Worm (Caenorhabditis elegans): ENCODE results near the gene C14A4.9.

- no peak for TF ChIP-seq dmd-4 (tag; optimal IDR thresholded peaks at IDR 0.05; ENCODE audit: borderline replicate concordance)
- no peak for TF ChIP-seq mec-3 (tag; optimal IDR thresholded peaks at IDR 0.05; ENCODE audit: borderline replicate concordance)
- no peak for TF ChIP-seq K09A11.1 (tag; optimal IDR thresholded peaks at IDR 0.05; ENCODE audit: insufficient read depth)
Observed at ce11 chrII:10621965-10622364, 22.8 kb downstream of the C14A4.9 start, which contains the start of gene cutl-9.

All from whole organism, late embryonic.